Worm (Caenorhabditis elegans) whole organism, L4 larva: ENCODE data around the gene rer-1.

Experiments used
- F49E8.2 ChIP-seq: sonication (generic microtip); optimal IDR thresholded peaks from 2 replicates; lab custom pipeline; 2016; ENCODE audit warnings: missing compliant biosample characterization, mild to moderate bottlenecking, missing genetic modification characterization, borderline replicate concordance
- fkh-10 ChIP-seq: fragments of 150-350 bp; optimal IDR thresholded peaks from 2 replicates; lab custom pipeline; 2014; ENCODE audit warnings: missing biosample characterization, missing genetic modification reagents, missing genetic modification characterization
- fos-1 ChIP-seq: fragments of 150-350 bp; optimal IDR thresholded peaks from 2 replicates; lab custom pipeline; 2014; ENCODE audit warnings: missing biosample characterization, missing genetic modification characterization
- mxl-3 ChIP-seq: fragments of 200-800 bp; sonication (Bioruptor generic); optimal IDR thresholded peaks from 2 replicates; lab custom pipeline; 2018; ENCODE audit warnings: mild to moderate bottlenecking, missing genetic modification characterization, missing compliant biosample characterization
- nhr-11 ChIP-seq: fragments of 150-350 bp; optimal IDR thresholded peaks from 2 replicates; lab custom pipeline; 2014; ENCODE audit warnings: missing biosample characterization, missing genetic modification characterization
- nhr-25 ChIP-seq: sonication (generic microtip); optimal IDR thresholded peaks from 2 replicates; lab custom pipeline; 2017; ENCODE audit warnings: missing genetic modification characterization, mild to moderate bottlenecking, missing compliant biosample characterization, antibody characterized with exemption, moderate library complexity, borderline replicate concordance; ENCODE audit not compliant: insufficient read depth
- nhr-76 ChIP-seq: fragments of 150-350 bp; optimal IDR thresholded peaks from 2 replicates; lab custom pipeline; 2014; ENCODE audit warnings: missing biosample characterization, missing genetic modification characterization
- skn-1 ChIP-seq: fragments of 150-350 bp; optimal IDR thresholded peaks from 2 replicates; lab custom pipeline; 2014; ENCODE audit warnings: missing biosample characterization, missing genetic modification characterization
- snpc-4 ChIP-seq: fragments of 150-350 bp; optimal IDR thresholded peaks from 2 replicates; lab custom pipeline; 2014; ENCODE audit warnings: missing biosample characterization, missing genetic modification characterization

DNA sequence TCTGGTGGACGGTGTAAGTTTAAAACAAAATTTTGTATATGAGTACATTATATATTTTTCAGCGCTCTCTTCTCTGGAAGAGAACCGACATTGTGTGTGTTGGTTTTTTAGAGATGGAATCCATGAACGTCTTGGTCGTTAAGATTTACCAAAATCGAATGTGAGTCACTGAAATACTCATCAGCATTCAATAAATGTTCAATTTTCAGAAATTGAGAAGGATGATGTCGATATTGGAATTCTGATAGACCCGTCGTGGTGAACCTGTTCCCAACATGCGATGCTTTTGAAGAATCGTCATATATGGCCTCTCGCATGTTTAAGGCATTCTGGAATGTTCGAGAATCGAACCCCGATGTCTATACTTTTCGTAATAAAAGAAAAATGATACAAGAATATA is 22.4 kb upstream of the rer-1 start:
- TF ChIP-seq mxl-3 (GFP tag; lab: Kevin White, UChicago), result no peak
- no peak for TF ChIP-seq nhr-76 (tag; lab: Kevin White, UChicago)
- no peak for TF ChIP-seq nhr-11 (tag; lab: Kevin White, UChicago)
- TF ChIP-seq fos-1 (tag; lab: Kevin White, UChicago), result no peak
- TF ChIP-seq F49E8.2 (tag; lab: Kevin White, UChicago), result no peak
- TF ChIP-seq snpc-4 (tag; lab: Kevin White, UChicago), result no peak
- TF ChIP-seq fkh-10, result no peak
- TF ChIP-seq nhr-25, result no peak
- TF ChIP-seq skn-1 (tag; lab: Kevin White, UChicago), result no peak
